Worm (Caenorhabditis elegans) whole organism, L3 larva: ENCODE results near the gene ZK287.7.
A peak's percentile ranks its signal among the peaks of the same experiment; 100 is the strongest.

Source experiments
- R02D3.7 ChIP-seq: fragments of 150-350 bp; optimal IDR thresholded peaks from 2 replicates; lab custom pipeline; 2014; ENCODE audit warnings: missing biosample characterization, missing genetic modification characterization
- ZK546.5 ChIP-seq: sonication (generic microtip); optimal IDR thresholded peaks from 2 replicates; lab custom pipeline; 2017; ENCODE audit warnings: missing biosample characterization, missing genetic modification characterization
- ama-1 ChIP-seq: fragments of 150-350 bp; optimal IDR thresholded peaks from 2 replicates; lab custom pipeline; 2018
- ceh-16 ChIP-seq: sonication (generic microtip); optimal IDR thresholded peaks from 2 replicates; lab custom pipeline; 2017; ENCODE audit warnings: missing biosample characterization, missing genetic modification characterization
- ceh-28 ChIP-seq: fragments of 150-350 bp; optimal IDR thresholded peaks from 2 replicates; lab custom pipeline; 2014; ENCODE audit warnings: missing biosample characterization, missing genetic modification reagents, missing genetic modification characterization
- daf-12 ChIP-seq: fragments of 150-350 bp; optimal IDR thresholded peaks from 2 replicates; lab custom pipeline; 2014; ENCODE audit warnings: missing biosample characterization, missing genetic modification reagents, missing genetic modification characterization
- egl-27 ChIP-seq: sonication (generic microtip); optimal IDR thresholded peaks from 4 replicates; lab custom pipeline; 2017; ENCODE audit warnings: missing biosample characterization, missing genetic modification reagents, missing genetic modification characterization
- egl-5 ChIP-seq: fragments of 150-350 bp; optimal IDR thresholded peaks from 2 replicates; lab custom pipeline; 2017; ENCODE audit warnings: missing biosample characterization, missing genetic modification reagents, missing genetic modification characterization, inconsistent platforms
- elt-1 ChIP-seq: fragments of 150-350 bp; optimal IDR thresholded peaks from 2 replicates; lab custom pipeline; 2014; ENCODE audit warnings: missing biosample characterization, missing genetic modification characterization
- elt-3 ChIP-seq, 3 experiments: fragments of 150-350 bp in 1 of 3; sonication (generic microtip) in 2 of 3; optimal IDR thresholded peaks; 2 replicates in 2 of 3; 4 replicates in 1 of 3; lab custom pipeline; 2014 to 2017; ENCODE audit warnings: missing biosample characterization in 3 of 3, missing genetic modification characterization in 3 of 3
- eor-1 ChIP-seq, 2 experiments: fragments of 150-350 bp; optimal IDR thresholded peaks; 2 replicates each; lab custom pipeline; 2014 to 2018; ENCODE audit warnings: missing biosample characterization in 2 of 2, missing genetic modification characterization in 2 of 2
- fkh-10 ChIP-seq: sonication (generic microtip); optimal IDR thresholded peaks from 2 replicates; lab custom pipeline; 2017; ENCODE audit warnings: missing biosample characterization, missing genetic modification reagents, missing genetic modification characterization
- fkh-2 ChIP-seq: fragments of 150-350 bp; optimal IDR thresholded peaks from 2 replicates; lab custom pipeline; 2014; ENCODE audit warnings: missing biosample characterization, missing genetic modification reagents, missing genetic modification characterization
- fos-1 ChIP-seq: fragments of 150-350 bp; optimal IDR thresholded peaks from 2 replicates; lab custom pipeline; 2014; ENCODE audit warnings: missing biosample characterization, missing genetic modification characterization
- hmg-11 ChIP-seq: sonication (generic microtip); optimal IDR thresholded peaks from 2 replicates; lab custom pipeline; 2016; ENCODE audit warnings: missing genetic modification characterization, missing compliant biosample characterization
- lin-39 ChIP-seq: fragments of 150-350 bp; optimal IDR thresholded peaks from 2 replicates; lab custom pipeline; 2018; ENCODE audit warnings: missing biosample characterization, missing genetic modification reagents, missing genetic modification characterization
- lsy-12 ChIP-seq: sonication (generic microtip); optimal IDR thresholded peaks from 2 replicates; lab custom pipeline; 2016; ENCODE audit warnings: mild to moderate bottlenecking, missing genetic modification characterization, missing compliant biosample characterization
- mml-1 ChIP-seq: fragments of 150-350 bp; sonication (generic microtip); optimal IDR thresholded peaks from 3 replicates; lab custom pipeline; 2014; ENCODE audit warnings: missing biosample characterization, missing genetic modification characterization
- nhr-11 ChIP-seq: fragments of 150-350 bp; optimal IDR thresholded peaks from 2 replicates; lab custom pipeline; 2014; ENCODE audit warnings: missing biosample characterization, missing genetic modification characterization
- nhr-12 ChIP-seq: fragments of 150-350 bp; optimal IDR thresholded peaks from 2 replicates; lab custom pipeline; 2014; ENCODE audit warnings: missing biosample characterization, missing genetic modification characterization
- nhr-23 ChIP-seq: fragments of 150-350 bp; optimal IDR thresholded peaks from 2 replicates; lab custom pipeline; 2014; ENCODE audit warnings: missing biosample characterization, missing genetic modification reagents, missing genetic modification characterization
- nhr-43 ChIP-seq: sonication (generic microtip); optimal IDR thresholded peaks from 2 replicates; lab custom pipeline; 2016; ENCODE audit warnings: mild to moderate bottlenecking, missing genetic modification characterization, missing compliant biosample characterization; ENCODE audit not compliant: poor library complexity, severe bottlenecking
- nhr-76 ChIP-seq: fragments of 150-350 bp; sonication (generic microtip); optimal IDR thresholded peaks from 5 replicates; lab custom pipeline; 2014; ENCODE audit warnings: missing biosample characterization, missing genetic modification characterization
- nhr-77 ChIP-seq: fragments of 150-350 bp; optimal IDR thresholded peaks from 2 replicates; lab custom pipeline; 2014; ENCODE audit warnings: missing biosample characterization, missing genetic modification characterization
- pha-4 ChIP-seq: fragments of 150-350 bp; optimal IDR thresholded peaks from 2 replicates; lab custom pipeline; 2014; ENCODE audit warnings: missing biosample characterization, missing genetic modification reagents, missing genetic modification characterization
- pqm-1 ChIP-seq: fragments of 150-350 bp; optimal IDR thresholded peaks from 2 replicates; lab custom pipeline; 2017; ENCODE audit warnings: missing biosample characterization, missing genetic modification characterization, inconsistent platforms
- skn-1 ChIP-seq: fragments of 150-350 bp; optimal IDR thresholded peaks from 2 replicates; lab custom pipeline; 2014; ENCODE audit warnings: missing biosample characterization, missing genetic modification characterization
- tbx-2 ChIP-seq: sonication (generic microtip); optimal IDR thresholded peaks from 2 replicates; lab custom pipeline; 2016; ENCODE audit warnings: mild to moderate bottlenecking, missing genetic modification characterization, missing compliant biosample characterization
- unc-39 ChIP-seq: sonication (generic microtip); optimal IDR thresholded peaks from 4 replicates; lab custom pipeline; 2017; ENCODE audit warnings: missing biosample characterization, missing genetic modification characterization
- unc-62 ChIP-seq: fragments of 150-350 bp; sonication (generic microtip); optimal IDR thresholded peaks from 4 replicates; lab custom pipeline; 2014; ENCODE audit warnings: missing biosample characterization, missing genetic modification reagents, missing genetic modification characterization
- zag-1 ChIP-seq: fragments of 150-350 bp; optimal IDR thresholded peaks from 2 replicates; lab custom pipeline; 2014; ENCODE audit warnings: missing biosample characterization, missing genetic modification characterization
- ztf-11 ChIP-seq: fragments of 150-350 bp; optimal IDR thresholded peaks from 2 replicates; lab custom pipeline; 2014; ENCODE audit warnings: missing biosample characterization, missing genetic modification characterization

The ZK287.7 gene

DNA sequence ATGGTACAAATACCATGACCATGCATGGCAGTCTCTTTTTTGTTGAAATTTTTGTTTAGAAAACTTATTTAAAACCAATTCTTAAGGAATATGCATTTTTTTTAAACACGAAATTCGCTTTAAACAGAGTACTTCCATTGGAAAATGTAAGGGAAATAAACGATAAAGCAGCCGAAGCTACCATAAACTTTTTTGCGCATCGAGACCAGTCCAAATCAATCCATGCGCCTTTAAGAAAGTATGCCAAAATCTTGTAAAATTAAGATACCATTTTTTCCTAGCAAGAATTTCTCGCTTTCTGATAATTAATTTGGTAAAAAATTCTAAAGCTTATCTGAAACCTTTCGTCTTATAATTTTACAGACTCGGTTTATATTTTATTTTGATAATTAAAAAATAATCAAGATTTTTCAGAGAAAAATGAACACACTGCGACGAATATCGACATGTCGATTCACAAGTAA, at the start of gene ZK287.7:
ZK287.7 (plus strand) TSS at position 414 of the 464 bp plus-strand sequence.
- no peak for TF ChIP-seq ceh-16
- TF ChIP-seq egl-5 (tag; lab: Kevin White, UChicago): no peak
- no peak for TF ChIP-seq ZK546.5 (tag; lab: Kevin White, UChicago)
- no peak for TF ChIP-seq lsy-12 (tag; lab: Kevin White, UChicago)
- no peak for TF ChIP-seq pha-4 (tag; lab: Kevin White, UChicago)
- TF ChIP-seq lin-39: no peak
- TF ChIP-seq nhr-23 (tag; lab: Kevin White, UChicago): no peak
- no peak for TF ChIP-seq fos-1 (tag; lab: Kevin White, UChicago)
- TF ChIP-seq nhr-11: no peak
- no peak for TF ChIP-seq eor-1 (tag; optimal IDR thresholded peaks at IDR 0.05; lab: Kevin White, UChicago)
- no peak for TF ChIP-seq ama-1
- no peak for TF ChIP-seq unc-62 (GFP tag; lab: Kevin White, UChicago)
- TF ChIP-seq, all 47 proteins: peak for 0

DNA sequence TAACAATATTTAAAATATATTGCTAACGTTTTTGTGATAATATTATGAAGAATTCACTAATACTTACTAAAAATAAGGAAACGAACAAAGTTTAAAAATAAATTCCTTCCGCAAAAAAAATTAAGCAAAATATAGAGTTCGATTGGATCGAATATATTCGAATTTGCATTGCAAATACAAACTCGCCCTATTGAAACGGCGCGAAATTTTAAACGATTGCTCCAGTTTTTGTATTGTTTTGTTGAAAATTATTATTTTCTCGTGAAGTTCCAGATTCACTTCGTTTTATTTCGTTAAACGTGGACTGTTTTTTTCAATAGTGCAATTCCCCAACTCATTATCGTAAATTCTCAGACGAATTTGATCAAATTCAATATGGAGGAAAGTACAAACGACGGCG, 47.4 kb upstream of the ZK287.7 start, which contains the start of the genes atl-1 and hcp-2:
atl-1 (minus strand) TSS at position 89 of the 400 bp plus-strand sequence.
hcp-2 (plus strand) TSS at position 353 of the 400 bp plus-strand sequence.
- TF ChIP-seq fos-1 (tag; lab: Kevin White, UChicago) (no peak), unc-39 (tag; lab: Kevin White, UChicago) (no peak), fkh-2 (no peak), mml-1 (tag; lab: Kevin White, UChicago) (no peak), unc-62 (GFP tag; lab: Kevin White, UChicago) (no peak), elt-1 (no peak), lin-39 (no peak), nhr-76 (tag; lab: Kevin White, UChicago) (no peak), ztf-11 (no peak), fkh-10 (GFP tag; lab: Kevin White, UChicago) (no peak), zag-1 (tag; lab: Kevin White, UChicago) (no peak), skn-1 (tag; lab: Kevin White, UChicago) (no peak), ama-1 (no peak), daf-12 (tag; lab: Kevin White, UChicago) (no peak), elt-3 (tag; optimal IDR thresholded peaks at IDR 0.05; lab: Kevin White, UChicago) (no peak)
- TF ChIP-seq, all 47 proteins: peak for 0

DNA sequence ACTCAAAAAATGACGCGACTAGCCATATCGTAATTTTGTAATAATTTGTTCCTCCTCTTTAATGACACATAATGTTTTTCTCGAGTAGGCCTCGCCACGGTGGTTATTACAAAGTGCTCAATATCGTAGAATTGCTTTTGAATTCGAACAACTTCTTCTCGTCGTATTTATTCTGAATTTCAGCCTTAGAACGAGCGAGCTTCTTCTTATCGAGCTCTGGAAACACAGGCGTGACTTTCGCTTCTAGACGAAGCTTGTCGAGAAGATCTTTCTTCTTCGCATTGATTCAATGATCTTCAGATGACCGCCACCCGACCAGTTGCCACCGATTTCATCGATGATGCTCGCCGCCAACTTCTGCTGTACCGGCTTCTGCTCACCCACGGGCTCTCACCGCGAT, 41.6 kb upstream of the ZK287.7 start, which contains the start of gene T06E4.21:
T06E4.21 (plus strand) TSS at position 301 of the 400 bp plus-strand sequence.
- TF ChIP-seq fos-1 (tag; lab: Kevin White, UChicago) (no peak), fkh-10 (GFP tag; lab: Kevin White, UChicago) (no peak), pha-4 (tag; lab: Kevin White, UChicago) (no peak), nhr-77 (tag; lab: Kevin White, UChicago) (no peak), zag-1 (tag; lab: Kevin White, UChicago) (no peak)
- TF ChIP-seq, all 47 proteins: peak for 0

DNA sequence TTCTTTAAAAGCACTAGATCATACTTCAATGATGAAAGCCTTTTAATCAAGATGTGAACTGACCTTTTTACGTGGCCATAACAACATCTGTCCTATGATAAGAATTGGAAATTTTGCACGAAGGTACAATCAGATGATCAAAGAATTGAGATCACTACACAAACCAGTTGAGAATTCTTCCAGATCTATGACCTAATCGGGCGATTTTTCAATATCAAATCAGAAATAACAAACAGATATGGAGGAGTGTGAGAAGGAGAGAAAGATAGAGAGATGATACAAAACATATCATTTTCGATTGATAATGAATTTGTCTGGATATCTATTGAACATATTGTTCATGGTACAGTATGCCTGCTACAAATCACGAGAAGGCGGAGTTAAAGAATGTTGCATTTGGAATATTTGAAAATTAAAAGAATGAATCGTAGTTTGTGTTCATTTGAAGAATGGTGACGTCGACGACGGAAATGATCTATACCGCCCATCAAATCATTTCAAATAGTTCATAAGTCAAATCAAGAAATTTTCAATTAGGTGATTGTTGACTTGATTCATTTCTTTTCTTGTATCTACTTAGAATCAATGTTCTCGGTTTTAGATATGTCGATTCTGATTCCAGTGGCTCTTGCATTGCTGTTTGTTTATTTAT, 38.6 kb upstream of the ZK287.7 start, which contains the start of gene cyp-29A4:
cyp-29A4 (plus strand) TSS at position 602 of the 652 bp plus-strand sequence.
- peak; percentile 28 to 93 (median 71) for TF ChIP-seq elt-3 (tag; optimal IDR thresholded peaks at IDR 0.05; lab: Kevin White, UChicago)
- no peak for TF ChIP-seq nhr-12
- peak; percentile 74 for TF ChIP-seq nhr-43 (tag; lab: Kevin White, UChicago)
- TF ChIP-seq nhr-23 (tag; lab: Kevin White, UChicago): peak; percentile 73
- no peak for TF ChIP-seq ceh-28 (tag; lab: Kevin White, UChicago)

DNA sequence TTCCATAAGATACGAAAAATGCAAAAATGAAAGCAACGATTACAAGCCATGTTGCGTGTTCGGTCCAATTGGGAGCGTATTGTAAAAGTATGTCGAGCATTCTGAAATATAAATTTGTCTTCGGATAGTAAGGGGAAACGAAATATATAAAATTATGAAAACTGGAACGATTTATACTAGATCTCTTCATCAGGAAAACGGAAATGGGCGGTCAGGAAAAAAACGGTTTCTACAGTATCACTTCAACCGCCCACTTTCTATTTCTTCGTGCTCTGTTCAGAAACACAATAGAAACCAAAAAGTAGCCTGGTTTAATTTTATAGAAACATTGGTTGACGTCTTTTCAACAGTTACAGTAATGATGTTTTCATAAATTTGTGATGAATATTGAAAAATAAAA, 31.3 kb upstream of the ZK287.7 start, which contains the start of gene pitr-4:
pitr-4 (minus strand) TSS at position 101 of the 400 bp plus-strand sequence.
- no peak for TF ChIP-seq elt-1
- no peak for TF ChIP-seq fkh-10 (GFP tag; lab: Kevin White, UChicago)
- no peak for TF ChIP-seq fos-1 (tag; lab: Kevin White, UChicago)
- TF ChIP-seq elt-3 (tag; optimal IDR thresholded peaks at IDR 0.05; lab: Kevin White, UChicago): no peak
- no peak for TF ChIP-seq unc-62 (GFP tag; lab: Kevin White, UChicago)
- TF ChIP-seq nhr-43 (tag; lab: Kevin White, UChicago): no peak
- no peak for TF ChIP-seq egl-27 (tag; lab: Kevin White, UChicago)
- TF ChIP-seq pqm-1 (tag; lab: Kevin White, UChicago): no peak
- no peak for TF ChIP-seq hmg-11 (tag; lab: Kevin White, UChicago)
- TF ChIP-seq ceh-28 (tag; lab: Kevin White, UChicago): no peak
- TF ChIP-seq skn-1 (tag; lab: Kevin White, UChicago): no peak
- TF ChIP-seq tbx-2 (tag; lab: Kevin White, UChicago): no peak
- no peak for TF ChIP-seq zag-1 (tag; lab: Kevin White, UChicago)
- no peak for TF ChIP-seq eor-1 (tag; optimal IDR thresholded peaks at IDR 0.05; lab: Kevin White, UChicago)
- no peak for TF ChIP-seq R02D3.7 (tag; lab: Kevin White, UChicago)
- TF ChIP-seq unc-39 (tag; lab: Kevin White, UChicago): no peak
- TF ChIP-seq nhr-12: no peak
- no peak for TF ChIP-seq mml-1 (tag; lab: Kevin White, UChicago)
- TF ChIP-seq nhr-11: no peak
